Fruit fly (Drosophila melanogaster) whole organism, wandering third instar larva: Measurements from ENCODE around the gene CG33281.
A peak's percentile ranks its signal among the peaks of the same experiment; 100 is the strongest.

Experiments
- Abd-B ChIP-seq: fragments of >200 bp; optimal IDR thresholded peaks from 2 replicates; lab custom pipeline; 2017; ENCODE audit warnings: missing biosample characterization, missing genetic modification characterization
- CrebA ChIP-seq: fragments of 200-800 bp; sonication (Bioruptor generic); optimal IDR thresholded peaks from 2 replicates; lab custom pipeline; 2016; ENCODE audit warnings: missing biosample characterization, mild to moderate bottlenecking, missing genetic modification characterization, borderline replicate concordance
- Dfd ChIP-seq: fragments of >200 bp; optimal IDR thresholded peaks from 2 replicates; lab custom pipeline; 2017; ENCODE audit warnings: missing biosample characterization, missing genetic modification characterization
- Dif ChIP-seq: fragments of 200-275, 200-300 bp; sonication (Bioruptor generic); optimal IDR thresholded peaks from 2 replicates; lab custom pipeline; 2018; ENCODE audit warnings: missing biosample characterization, missing genetic modification characterization; ENCODE audit not compliant: partially characterized antibody
- GATAd ChIP-seq: sonication (Bioruptor generic); optimal IDR thresholded peaks from 2 replicates; lab custom pipeline; 2016; ENCODE audit warnings: missing biosample characterization, missing genetic modification characterization
- HLH106 ChIP-seq: fragments of 200-800 bp; optimal IDR thresholded peaks from 3 replicates; lab custom pipeline; 2019; ENCODE audit warnings: missing biosample characterization, mild to moderate bottlenecking, missing genetic modification characterization, moderate library complexity
- Hnf4 ChIP-seq: fragments of 200-800 bp; sonication (Bioruptor generic); optimal IDR thresholded peaks from 2 replicates; lab custom pipeline; 2016; ENCODE audit warnings: missing biosample characterization, mild to moderate bottlenecking, missing genetic modification characterization
- Hr78 ChIP-seq: fragments of >200 bp; optimal IDR thresholded peaks from 2 replicates; lab custom pipeline; 2017; ENCODE audit warnings: missing biosample characterization, missing genetic modification characterization
- Jra ChIP-seq: sonication (Bioruptor generic); optimal IDR thresholded peaks from 2 replicates; lab custom pipeline; 2016; ENCODE audit warnings: missing biosample characterization, missing genetic modification characterization
- Mio ChIP-seq: sonication (Bioruptor generic); optimal IDR thresholded peaks from 2 replicates; lab custom pipeline; 2016; ENCODE audit warnings: missing biosample characterization, missing genetic modification characterization
- Myc ChIP-seq: fragments of >200 bp; optimal IDR thresholded peaks from 2 replicates; lab custom pipeline; 2017
- N ChIP-seq: fragments of >200 bp; optimal IDR thresholded peaks from 2 replicates; lab custom pipeline; 2018; ENCODE audit warnings: missing biosample characterization, missing external identifiers, missing genetic modification characterization
- OdsH ChIP-seq: fragments of 200-800 bp; sonication (Bioruptor generic); optimal IDR thresholded peaks from 2 replicates; lab custom pipeline; 2016; ENCODE audit warnings: missing biosample characterization, mild to moderate bottlenecking, missing genetic modification characterization
- Rel ChIP-seq, 2 experiments: fragments of 200-800 bp; sonication (Bioruptor generic) in 1 of 2; optimal IDR thresholded peaks; 2 replicates in 1 of 2; 3 replicates in 1 of 2; lab custom pipeline; 2016 to 2019; ENCODE audit warnings: mild to moderate bottlenecking in 2 of 2, missing biosample characterization in 2 of 2, missing genetic modification characterization in 2 of 2, moderate library complexity in 1 of 2
- Sp1 ChIP-seq: fragments of 200-800 bp; sonication (Bioruptor generic); optimal IDR thresholded peaks from 3 replicates; lab custom pipeline; 2019; ENCODE audit warnings: missing biosample characterization, mild to moderate bottlenecking, missing genetic modification characterization, moderate library complexity
- Vsx2 ChIP-seq: fragments of 200-300, 225-300 bp; sonication (Bioruptor generic); optimal IDR thresholded peaks from 2 replicates; lab custom pipeline; 2018; ENCODE audit warnings: missing biosample characterization, missing genetic modification characterization; ENCODE audit not compliant: partially characterized antibody
- br ChIP-seq: fragments of 200-800 bp; sonication (Bioruptor generic); optimal IDR thresholded peaks from 2 replicates; lab custom pipeline; 2016; ENCODE audit warnings: missing biosample characterization, missing genetic modification characterization
- brk ChIP-seq: fragments of 200-800 bp; sonication (Bioruptor generic); optimal IDR thresholded peaks from 2 replicates; lab custom pipeline; 2016; ENCODE audit warnings: missing biosample characterization, mild to moderate bottlenecking, missing genetic modification characterization
- dl ChIP-seq, 2 experiments: fragments of 175-275, 200-275 bp in 1 of 2; fragments of 200-275 bp in 1 of 2; sonication (Bioruptor generic); optimal IDR thresholded peaks; lab custom pipeline; 2018; ENCODE audit warnings: mild to moderate bottlenecking in 2 of 2, missing biosample characterization in 2 of 2, missing genetic modification characterization in 2 of 2, moderate library complexity in 2 of 2; ENCODE audit not compliant: partially characterized antibody in 2 of 2, insufficient read depth in 1 of 2
- dmrt93B ChIP-seq: fragments of 200-800 bp; sonication (Bioruptor generic); optimal IDR thresholded peaks from 2 replicates; lab custom pipeline; 2018; ENCODE audit warnings: missing biosample characterization, mild to moderate bottlenecking, missing genetic modification characterization
- dsf ChIP-seq: sonication (Bioruptor generic); optimal IDR thresholded peaks from 2 replicates; lab custom pipeline; 2016; ENCODE audit warnings: missing biosample characterization, missing genetic modification characterization, borderline replicate concordance
- foxo ChIP-seq, 2 experiments: fragments of 200-800 bp; sonication (Bioruptor generic); optimal IDR thresholded peaks; 2 replicates in 1 of 2; 3 replicates in 1 of 2; lab custom pipeline; 2016 to 2017; ENCODE audit warnings: missing biosample characterization in 2 of 2, missing genetic modification characterization in 2 of 2
- fru ChIP-seq: fragments of 200-800 bp; sonication (Bioruptor generic); optimal IDR thresholded peaks from 3 replicates; lab custom pipeline; 2016; ENCODE audit warnings: missing biosample characterization, mild to moderate bottlenecking, missing genetic modification characterization
- h ChIP-seq: fragments of 200-800 bp; sonication (Bioruptor generic); optimal IDR thresholded peaks from 3 replicates; lab custom pipeline; 2016; ENCODE audit warnings: missing biosample characterization, mild to moderate bottlenecking, missing genetic modification characterization
- jim ChIP-seq: fragments of 175-275, 200-325 bp; sonication (Bioruptor generic); optimal IDR thresholded peaks from 2 replicates; lab custom pipeline; 2016; ENCODE audit warnings: missing biosample characterization, mild to moderate bottlenecking, missing genetic modification characterization
- lola ChIP-seq: fragments of >200 bp; optimal IDR thresholded peaks from 2 replicates; lab custom pipeline; 2017; ENCODE audit warnings: missing biosample characterization, missing genetic modification characterization
- pan ChIP-seq: fragments of >200 bp; optimal IDR thresholded peaks from 2 replicates; lab custom pipeline; 2017
- psq ChIP-seq: fragments of 200-800 bp; sonication (Bioruptor generic); optimal IDR thresholded peaks from 3 replicates; lab custom pipeline; 2017; ENCODE audit warnings: missing biosample characterization, mild to moderate bottlenecking, missing genetic modification characterization, moderate library complexity
- rgr ChIP-seq: fragments of 200-800 bp; sonication (Bioruptor generic); optimal IDR thresholded peaks from 3 replicates; lab custom pipeline; 2016; ENCODE audit warnings: missing biosample characterization, mild to moderate bottlenecking, missing genetic modification characterization
- tai ChIP-seq: sonication (Bioruptor generic); optimal IDR thresholded peaks from 2 replicates; lab custom pipeline; 2016; ENCODE audit warnings: missing biosample characterization, missing genetic modification characterization

Gene CG33281

DNA sequence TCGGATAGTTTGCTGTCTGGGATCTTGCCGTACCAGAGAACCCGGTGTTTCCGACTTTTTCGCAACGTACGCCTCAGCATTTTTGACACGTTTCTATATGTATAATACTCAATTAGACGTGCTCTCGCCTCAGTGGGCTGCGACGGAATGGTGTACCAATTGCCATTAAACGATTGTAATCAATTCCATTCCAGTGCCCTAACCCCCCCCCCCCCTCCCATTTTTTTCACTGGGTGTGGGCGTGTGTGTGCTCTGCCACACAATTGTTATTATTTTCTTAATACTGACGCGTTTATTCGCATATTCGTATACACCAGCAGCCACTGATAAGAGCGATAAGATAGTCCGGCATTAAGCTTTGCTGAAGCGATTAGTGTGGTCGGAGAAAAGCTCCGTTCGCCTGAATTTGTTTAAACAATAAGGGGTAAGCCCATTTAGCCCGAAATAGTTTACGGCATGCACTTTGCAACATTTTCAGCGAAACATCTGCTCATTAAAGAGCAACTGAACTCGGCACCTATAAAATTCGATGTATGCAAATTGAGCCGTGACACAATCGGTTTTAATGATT is 45.1 kb downstream of the CG33281 start:
- TF ChIP-seq Hnf4: no peak
- TF ChIP-seq Abd-B (GFP tag; lab: Kevin White, UChicago): no peak
- peak; percentile 12 for TF ChIP-seq fru
- no peak for TF ChIP-seq OdsH (GFP tag; lab: Kevin White, UChicago)
- no peak for TF ChIP-seq dmrt93B
- no peak for TF ChIP-seq CrebA
- no peak for TF ChIP-seq Rel (GFP tag; optimal IDR thresholded peaks at IDR 0.05; lab: Kevin White, UChicago)
- TF ChIP-seq Rel (tag; optimal IDR thresholded peaks at IDR 0.05; lab: Kevin White, UChicago): peak; percentile 77
- peak; percentile 50 for TF ChIP-seq h
- TF ChIP-seq Dfd (GFP tag; lab: Kevin White, UChicago): no peak
- TF ChIP-seq lola: no peak
- peak; percentile 18 for TF ChIP-seq Sp1

DNA sequence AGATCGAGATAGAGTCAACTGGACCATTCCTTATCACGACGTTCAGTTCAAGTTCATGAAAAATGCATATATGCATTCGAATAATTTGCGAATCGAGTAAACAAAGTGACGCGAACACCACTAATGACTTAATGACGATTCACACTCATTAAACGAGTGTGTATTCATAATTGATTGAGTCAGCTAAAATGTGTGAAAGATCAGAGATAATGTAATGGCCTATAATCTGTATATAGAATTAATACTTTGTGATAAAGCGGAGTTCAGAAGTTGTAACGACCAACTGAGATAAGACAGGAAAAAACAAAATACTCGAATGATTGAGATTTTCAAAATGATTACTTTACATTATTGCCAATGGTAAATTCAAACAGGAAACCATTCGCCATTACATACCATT is 45.8 kb downstream of the CG33281 start:
- TF ChIP-seq h (no peak), dsf (no peak), dl (GFP tag; optimal IDR thresholded peaks at IDR 0.05; lab: Kevin White, UChicago; ENCODE audit: insufficient read depth in 1 of 2, partially characterized antibody in 2 of 2) (no peak), psq (GFP tag; lab: Kevin White, UChicago) (no peak), Dif (no peak), foxo (GFP tag; optimal IDR thresholded peaks at IDR 0.05; lab: Kevin White, UChicago) (no peak), Sp1 (no peak)

DNA sequence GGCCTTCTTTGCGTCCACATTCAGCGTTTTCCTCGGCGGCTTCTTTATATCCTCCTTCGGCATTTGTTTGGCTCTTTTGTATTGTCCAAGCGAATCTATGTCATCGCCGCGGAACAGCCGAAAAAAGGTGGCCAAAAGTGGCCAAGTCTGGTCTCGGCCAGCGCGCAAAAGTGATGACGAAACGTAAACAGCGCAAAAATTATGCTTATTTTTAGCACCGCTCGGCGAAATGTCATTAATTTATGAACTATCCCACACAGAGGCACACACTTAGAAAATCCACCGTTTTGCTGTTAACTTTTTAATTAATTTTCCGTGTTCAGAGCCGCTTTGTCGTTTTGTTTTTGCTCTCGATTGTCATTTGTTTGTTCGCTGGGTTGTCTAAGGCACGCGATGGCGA is 46.9 kb downstream of the CG33281 start:
- TF ChIP-seq CrebA: no peak
- TF ChIP-seq jim (GFP tag; lab: Kevin White, UChicago): no peak
- TF ChIP-seq Hnf4: no peak
- TF ChIP-seq N (GFP tag; lab: Kevin White, UChicago): no peak
- TF ChIP-seq dsf: no peak
- TF ChIP-seq br (GFP tag; lab: Kevin White, UChicago): no peak
- no peak for TF ChIP-seq Dif
- TF ChIP-seq Abd-B (GFP tag; lab: Kevin White, UChicago): no peak
- no peak for TF ChIP-seq tai (GFP tag; lab: Kevin White, UChicago)
- no peak for TF ChIP-seq Myc (lab: Kevin White, UChicago)
- no peak for TF ChIP-seq rgr (GFP tag; lab: Kevin White, UChicago)
- no peak for TF ChIP-seq brk (GFP tag; lab: Kevin White, UChicago)
- TF ChIP-seq Mio (GFP tag; lab: Kevin White, UChicago): no peak
- no peak for TF ChIP-seq h
- no peak for TF ChIP-seq Rel (GFP tag; optimal IDR thresholded peaks at IDR 0.05; lab: Kevin White, UChicago)
- no peak for TF ChIP-seq Rel (tag; optimal IDR thresholded peaks at IDR 0.05; lab: Kevin White, UChicago)
- no peak for TF ChIP-seq Hr78
- no peak for TF ChIP-seq dl (GFP tag; optimal IDR thresholded peaks at IDR 0.05; lab: Kevin White, UChicago; ENCODE audit: insufficient read depth in 1 of 2, partially characterized antibody in 2 of 2)
- TF ChIP-seq GATAd: no peak

DNA sequence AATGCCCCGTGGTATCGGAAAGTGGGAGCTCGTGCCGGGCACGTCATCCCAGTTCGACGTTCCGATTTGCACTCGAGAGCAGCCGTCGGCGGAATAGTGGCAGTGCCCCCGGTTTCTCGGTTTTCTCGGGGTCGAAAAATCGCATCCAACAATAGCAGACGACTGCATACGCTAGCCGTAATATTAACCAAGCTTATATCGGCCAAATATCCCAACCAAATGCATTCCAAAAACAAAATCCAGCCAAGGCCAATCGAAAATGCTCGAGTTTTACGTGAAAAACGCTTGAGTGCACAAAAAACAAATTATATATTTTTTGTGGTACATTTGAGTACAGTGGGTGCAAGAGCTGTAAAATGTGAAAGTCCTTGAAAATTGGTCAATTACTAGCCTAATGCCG is 47.3 kb downstream of the CG33281 start:
- TF ChIP-seq Hnf4 (no peak), dl (GFP tag; optimal IDR thresholded peaks at IDR 0.05; lab: Kevin White, UChicago; ENCODE audit: insufficient read depth in 1 of 2, partially characterized antibody in 2 of 2) (no peak), dsf (no peak), lola (no peak), N (GFP tag; lab: Kevin White, UChicago) (no peak), Hr78 (no peak), foxo (GFP tag; optimal IDR thresholded peaks at IDR 0.05; lab: Kevin White, UChicago) (no peak), Jra (GFP tag; lab: Kevin White, UChicago) (no peak), pan (no peak)

dm6 chr2L:3371776-3372383 is 47.8 kb downstream of the CG33281 start:
- TF ChIP-seq pan (no peak), lola (no peak), Rel (GFP tag; optimal IDR thresholded peaks at IDR 0.05; lab: Kevin White, UChicago) (no peak), Rel (tag; optimal IDR thresholded peaks at IDR 0.05; lab: Kevin White, UChicago) (peak; percentile 94), foxo (GFP tag; optimal IDR thresholded peaks at IDR 0.05; lab: Kevin White, UChicago) (no peak), tai (GFP tag; lab: Kevin White, UChicago) (no peak), dsf (no peak), Mio (GFP tag; lab: Kevin White, UChicago) (no peak), GATAd (no peak)

DNA sequence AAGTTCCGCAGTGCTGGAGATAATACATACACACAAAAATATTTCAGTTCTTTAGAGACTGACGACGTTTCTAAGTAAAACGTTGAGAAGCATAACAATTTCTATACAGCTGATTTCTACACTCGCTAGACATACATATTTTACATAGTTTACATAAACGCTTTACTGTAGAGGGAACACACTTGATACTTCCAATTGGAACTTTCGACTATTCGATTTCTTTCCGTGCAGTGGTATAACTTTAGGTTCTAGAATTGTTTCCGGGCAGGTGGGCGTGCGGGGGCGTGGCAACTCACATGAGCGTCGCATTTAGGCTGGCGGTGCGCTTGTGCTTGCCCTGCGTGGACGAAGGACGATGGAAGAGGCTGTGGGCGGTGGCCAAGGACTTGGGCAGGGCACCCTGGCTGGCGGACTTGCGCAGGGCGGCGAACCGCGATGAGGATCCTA is 48.5 kb downstream of the CG33281 start:
- no peak for TF ChIP-seq Hr78
- peak; percentile 19 for TF ChIP-seq fru
- no peak for TF ChIP-seq Vsx2 (GFP tag; lab: Kevin White, UChicago)
- TF ChIP-seq Hnf4: peak; percentile 12
- peak in 1 of 2 experiments; percentile 10 for TF ChIP-seq foxo (GFP tag; optimal IDR thresholded peaks at IDR 0.05; lab: Kevin White, UChicago)
- peak; percentile 31 for TF ChIP-seq HLH106 (tag; lab: Kevin White, UChicago)
- TF ChIP-seq psq (GFP tag; lab: Kevin White, UChicago): peak; percentile 13
